Worm (Caenorhabditis elegans): ENCODE results near the gene K07F5.14.

DNA sequence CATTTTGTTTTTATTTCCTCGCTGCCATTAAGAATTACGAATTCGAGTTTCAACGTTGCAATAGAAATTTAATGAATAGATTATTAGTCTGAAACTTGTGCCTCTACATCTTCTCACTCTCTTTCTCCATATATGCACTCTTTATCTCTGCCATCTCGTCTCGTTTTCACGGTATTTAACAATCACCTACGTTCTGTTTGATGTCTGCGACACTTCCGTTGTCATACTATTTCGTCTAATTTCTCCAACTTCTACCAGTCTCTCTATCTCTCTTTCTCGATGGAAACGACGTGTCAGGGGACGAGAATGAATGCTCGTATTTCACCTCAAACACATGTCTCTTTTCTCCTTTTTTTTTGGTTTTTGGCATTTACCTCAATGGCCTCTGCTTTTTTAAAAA lies 11.8 kb downstream of the K07F5.14 start:
- TF ChIP-seq lin-35 (GFP tag; optimal IDR thresholded peaks at IDR 0.05): no peak
- no peak for TF ChIP-seq ama-1 (optimal IDR thresholded peaks at IDR 0.05)
- TF ChIP-seq ama-1 (GFP tag; optimal IDR thresholded peaks at IDR 0.05): no peak
- TF ChIP-seq F22D6.2 (tag; optimal IDR thresholded peaks at IDR 0.05): no peak
- no peak for TF ChIP-seq unc-62 (GFP tag; optimal IDR thresholded peaks at IDR 0.05)
- TF ChIP-seq T26A5.8 (tag; optimal IDR thresholded peaks at IDR 0.05): no peak
- TF ChIP-seq F49E8.2 (tag; optimal IDR thresholded peaks at IDR 0.05; ENCODE audit: insufficient read depth): no peak
- TF ChIP-seq mes-4 (tag; optimal IDR thresholded peaks at IDR 0.05): no peak
- TF ChIP-seq aptf-2 (GFP tag; conservative IDR thresholded peaks at IDR 0.05): no peak
- TF ChIP-seq efl-1 (GFP tag; optimal IDR thresholded peaks at IDR 0.05): no peak
- TF ChIP-seq nhr-90 (tag; optimal IDR thresholded peaks at IDR 0.05): no peak
- no peak for TF ChIP-seq snpc-4 (GFP tag; optimal IDR thresholded peaks at IDR 0.05)
- TF ChIP-seq snpc-4 (tag; optimal IDR thresholded peaks at IDR 0.05): no peak
- no peak for TF ChIP-seq pbrm-1 (GFP tag; IDR thresholded peaks at IDR 0.05)
- TF ChIP-seq lsy-27 (tag; optimal IDR thresholded peaks at IDR 0.05; ENCODE audit: borderline replicate concordance, insufficient read depth): no peak
